Worm (Caenorhabditis elegans): Measurements from ENCODE around the gene acs-10.

The acs-10 gene

ce11 chrV:14192870-14193269, 46.6 kb downstream of the acs-10 start:
- TF ChIP-seq aly-1 (tag; optimal IDR thresholded peaks at IDR 0.05) (no peak), tbx-37 (GFP tag; conservative IDR thresholded peaks at IDR 0.05) (no peak), sea-1 (GFP tag; conservative IDR thresholded peaks at IDR 0.05) (no peak), ets-7 (tag; optimal IDR thresholded peaks at IDR 0.05) (no peak), flt-1 (GFP tag; IDR thresholded peaks at IDR 0.05) (no peak), hnd-1 (tag; optimal IDR thresholded peaks at IDR 0.05) (no peak), tbx-11 (GFP tag; IDR thresholded peaks at IDR 0.05) (no peak), hmg-4 (GFP tag; optimal IDR thresholded peaks at IDR 0.05) (no peak), F13C5.2 (tag; optimal IDR thresholded peaks at IDR 0.05) (no peak), ama-1 (optimal IDR thresholded peaks at IDR 0.05) (no peak)

- no peak for TF ChIP-seq pes-1 (GFP tag; IDR thresholded peaks at IDR 0.05)
Observed at ce11 chrV:14193451-14193850, 47.2 kb downstream of the acs-10 start, which contains the start of gene atfs-1. TSS of gene atfs-1 (plus strand) at chrV:14193663.

- no peak for TF ChIP-seq ama-1 (optimal IDR thresholded peaks at IDR 0.05)
- no peak for TF ChIP-seq pes-1 (GFP tag; IDR thresholded peaks at IDR 0.05)
- no peak for TF ChIP-seq ceh-13 (GFP tag; optimal IDR thresholded peaks at IDR 0.05)
- no peak for TF ChIP-seq F13C5.2 (tag; optimal IDR thresholded peaks at IDR 0.05)
- no peak for TF ChIP-seq flt-1 (GFP tag; IDR thresholded peaks at IDR 0.05)
- TF ChIP-seq tra-4 (tag; optimal IDR thresholded peaks at IDR 0.05), result no peak
- no peak for TF ChIP-seq ets-7 (tag; optimal IDR thresholded peaks at IDR 0.05)
- TF ChIP-seq tbx-11 (GFP tag; IDR thresholded peaks at IDR 0.05), result no peak
- no peak for TF ChIP-seq scrt-1 (GFP tag; IDR thresholded peaks at IDR 0.05)
- no peak for TF ChIP-seq hnd-1 (tag; optimal IDR thresholded peaks at IDR 0.05)
- TF ChIP-seq tbx-37 (GFP tag; conservative IDR thresholded peaks at IDR 0.05), result no peak
- TF ChIP-seq ceh-36 (tag; optimal IDR thresholded peaks at IDR 0.05), result no peak
- TF ChIP-seq hmg-4 (GFP tag; optimal IDR thresholded peaks at IDR 0.05), result no peak
- no peak for TF ChIP-seq aly-1 (tag; optimal IDR thresholded peaks at IDR 0.05)
- TF ChIP-seq hmbx-1 (tag; optimal IDR thresholded peaks at IDR 0.05), result no peak
Observed at ce11 chrV:14194514-14194913, 48.2 kb downstream of the acs-10 start.

- TF ChIP-seq ceh-36 (tag; optimal IDR thresholded peaks at IDR 0.05), result no peak
- TF ChIP-seq ama-1 (optimal IDR thresholded peaks at IDR 0.05), result no peak
- TF ChIP-seq F13C5.2 (tag; optimal IDR thresholded peaks at IDR 0.05), result no peak
- TF ChIP-seq aly-1 (tag; optimal IDR thresholded peaks at IDR 0.05), result no peak
- TF ChIP-seq hmbx-1 (tag; optimal IDR thresholded peaks at IDR 0.05), result no peak
- no peak for TF ChIP-seq flt-1 (GFP tag; IDR thresholded peaks at IDR 0.05)
- no peak for TF ChIP-seq tbx-37 (GFP tag; conservative IDR thresholded peaks at IDR 0.05)
- no peak for TF ChIP-seq hmg-4 (GFP tag; optimal IDR thresholded peaks at IDR 0.05)
- TF ChIP-seq hnd-1 (tag; optimal IDR thresholded peaks at IDR 0.05), result no peak
- TF ChIP-seq pes-1 (GFP tag; IDR thresholded peaks at IDR 0.05), result no peak
- no peak for TF ChIP-seq tbx-11 (GFP tag; IDR thresholded peaks at IDR 0.05)
- TF ChIP-seq scrt-1 (GFP tag; IDR thresholded peaks at IDR 0.05), result no peak
- no peak for TF ChIP-seq tra-4 (tag; optimal IDR thresholded peaks at IDR 0.05)
- TF ChIP-seq ceh-13 (GFP tag; optimal IDR thresholded peaks at IDR 0.05), result no peak
Observed at ce11 chrV:14197651-14198050, 51.4 kb downstream of the acs-10 start.
